Worm (Caenorhabditis elegans) whole organism, young adult: Measurements from ENCODE around the gene lin-52.
A peak's percentile ranks its signal among the peaks of the same experiment; 100 is the strongest.

Experiments used
- B0035.1 ChIP-seq: sonication (generic microtip); optimal IDR thresholded peaks from 2 replicates; lab custom pipeline; 2016; ENCODE audit warnings: missing genetic modification characterization, mild to moderate bottlenecking, missing compliant biosample characterization, missing genotype, missing genetic modification reagents
- C17E4.6 ChIP-seq: fragments of 200-800 bp; sonication (Bioruptor generic); IDR thresholded peaks from 2 replicates; pipeline ENCODE4 v1.3.6; 2022; ENCODE audit warnings: missing genetic modification reagents, missing genetic modification characterization, missing compliant biosample characterization
- F22D6.2 ChIP-seq: sonication (generic microtip); optimal IDR thresholded peaks from 2 replicates; lab custom pipeline; 2016; ENCODE audit warnings: mild to moderate bottlenecking, missing genetic modification characterization, missing compliant biosample characterization
- F33H1.4 ChIP-seq: fragments of 200-800 bp; sonication (Bioruptor generic); IDR thresholded peaks from 2 replicates; pipeline ENCODE4 v1.3.6; 2022; ENCODE audit warnings: missing genetic modification reagents, missing genetic modification characterization, missing compliant biosample characterization
- K11D2.4 ChIP-seq: fragments of 200-800 bp; sonication (Bioruptor generic); IDR thresholded peaks from 2 replicates; pipeline ENCODE4 v1.3.6; 2022; ENCODE audit warnings: missing genetic modification reagents, missing genetic modification characterization, missing compliant biosample characterization
- K12H6.12 ChIP-seq: fragments of 200-800 bp; sonication (Bioruptor generic); optimal IDR thresholded peaks from 2 replicates; lab custom pipeline; 2018; ENCODE audit warnings: mild to moderate bottlenecking, missing genetic modification characterization, missing compliant biosample characterization
- T07F8.4 ChIP-seq: sonication (generic microtip); optimal IDR thresholded peaks from 2 replicates; lab custom pipeline; 2016; ENCODE audit warnings: mild to moderate bottlenecking, missing genetic modification characterization, moderate library complexity, missing compliant biosample characterization
- Y79H2A.3 ChIP-seq: fragments of 200-800 bp; sonication (Bioruptor generic); conservative IDR thresholded peaks from 2 replicates; pipeline ENCODE4 v1.3.6; 2022; ENCODE audit warnings: missing genetic modification reagents, missing genetic modification characterization, missing compliant biosample characterization
- Y95B8A.8 ChIP-seq: fragments of 200-800 bp; sonication (Bioruptor generic); IDR thresholded peaks from 2 replicates; pipeline ENCODE4 v1.3.6; 2022; ENCODE audit warnings: missing genetic modification reagents, missing genetic modification characterization, missing compliant biosample characterization
- ZK185.1 ChIP-seq: sonication (generic microtip); optimal IDR thresholded peaks from 2 replicates; lab custom pipeline; 2016; ENCODE audit warnings: mild to moderate bottlenecking, missing genetic modification characterization, missing compliant biosample characterization; ENCODE audit not compliant: poor library complexity, severe bottlenecking
- aptf-2 ChIP-seq: fragments of 200-800 bp; sonication (Bioruptor generic); conservative IDR thresholded peaks from 2 replicates; pipeline ENCODE4 v1.3.6; 2022; ENCODE audit warnings: missing genetic modification reagents, missing genetic modification characterization, missing compliant biosample characterization
- aptf-3 ChIP-seq: fragments of 200-800 bp; sonication (Bioruptor generic); IDR thresholded peaks from 2 replicates; pipeline ENCODE4 v1.3.6; 2022; ENCODE audit warnings: missing genetic modification characterization, missing compliant biosample characterization
- attf-3 ChIP-seq: fragments of 200-800 bp; sonication (Bioruptor generic); conservative IDR thresholded peaks from 2 replicates; pipeline ENCODE4 v1.3.6; 2022; ENCODE audit warnings: missing genetic modification reagents, missing genetic modification characterization, missing compliant biosample characterization
- attf-5 ChIP-seq: fragments of 200-800 bp; sonication (Bioruptor generic); optimal IDR thresholded peaks from 2 replicates; lab custom pipeline; 2018; ENCODE audit warnings: mild to moderate bottlenecking, missing genetic modification characterization, missing compliant biosample characterization
- bed-1 ChIP-seq: fragments of 200-800 bp; sonication (Bioruptor generic); IDR thresholded peaks from 2 replicates; pipeline ENCODE4 v1.3.6; 2022; ENCODE audit warnings: missing genetic modification reagents, missing genetic modification characterization, missing compliant biosample characterization
- bed-2 ChIP-seq: fragments of 200-800 bp; sonication (Bioruptor generic); IDR thresholded peaks from 2 replicates; pipeline ENCODE4 v1.3.6; 2022; ENCODE audit warnings: missing genetic modification reagents, missing genetic modification characterization, missing compliant biosample characterization
- ccch-3 ChIP-seq: fragments of 200-800 bp; sonication (Bioruptor generic); optimal IDR thresholded peaks from 2 replicates; lab custom pipeline; 2018; ENCODE audit warnings: mild to moderate bottlenecking, missing genetic modification characterization, missing compliant biosample characterization
- ceh-100 ChIP-seq: fragments of 200-800 bp; sonication (Bioruptor generic); IDR thresholded peaks from 2 replicates; pipeline ENCODE4 v1.3.6; 2022; ENCODE audit warnings: missing genetic modification reagents, missing genetic modification characterization, missing compliant biosample characterization
- ceh-27 ChIP-seq: fragments of 200-800 bp; sonication (Bioruptor generic); optimal IDR thresholded peaks from 2 replicates; lab custom pipeline; 2018; ENCODE audit warnings: mild to moderate bottlenecking, missing genetic modification characterization, moderate library complexity, missing compliant biosample characterization
- ceh-91 ChIP-seq: fragments of 200-800 bp; sonication (Bioruptor generic); IDR thresholded peaks from 2 replicates; pipeline ENCODE4 v1.3.6; 2022; ENCODE audit warnings: missing genetic modification reagents, missing genetic modification characterization, missing compliant biosample characterization
- chd-7 ChIP-seq: sonication (generic microtip); optimal IDR thresholded peaks from 2 replicates; lab custom pipeline; 2016; ENCODE audit warnings: mild to moderate bottlenecking, missing genetic modification characterization, moderate library complexity, missing compliant biosample characterization
- die-1 ChIP-seq: sonication (generic microtip); optimal IDR thresholded peaks from 2 replicates; lab custom pipeline; 2016; ENCODE audit warnings: missing genotype, mild to moderate bottlenecking, missing genetic modification characterization, missing compliant biosample characterization
- dpl-1 ChIP-seq: fragments of 150-350 bp; optimal IDR thresholded peaks from 2 replicates; lab custom pipeline; 2014; ENCODE audit warnings: missing biosample characterization, missing genetic modification reagents, missing genetic modification characterization
- efl-1 ChIP-seq: fragments of 150-350 bp; optimal IDR thresholded peaks from 2 replicates; lab custom pipeline; 2014; ENCODE audit warnings: missing biosample characterization, missing genetic modification reagents, missing genetic modification characterization
- egrh-3 ChIP-seq: fragments of 200-800 bp; sonication (Bioruptor generic); IDR thresholded peaks from 2 replicates; pipeline ENCODE4 v1.3.6; 2022; ENCODE audit warnings: missing genetic modification reagents, missing genetic modification characterization, missing compliant biosample characterization
- him-1 ChIP-seq: sonication (generic microtip); optimal IDR thresholded peaks from 2 replicates; lab custom pipeline; 2016; ENCODE audit warnings: missing genotype, missing genetic modification reagents, missing genetic modification characterization, missing compliant biosample characterization
- hmg-20 ChIP-seq: fragments of 200-800 bp; sonication (Bioruptor generic); IDR thresholded peaks from 2 replicates; pipeline ENCODE4 v1.3.6; 2022; ENCODE audit warnings: missing genetic modification reagents, missing genetic modification characterization, missing compliant biosample characterization
- hsf-1 ChIP-seq: fragments of 200-800 bp; sonication (Bioruptor generic); IDR thresholded peaks from 2 replicates; pipeline ENCODE4 v1.3.6; 2022; ENCODE audit warnings: missing genetic modification reagents, missing genetic modification characterization, missing compliant biosample characterization
- let-526 ChIP-seq: fragments of 200-800 bp; sonication (Bioruptor generic); IDR thresholded peaks from 2 replicates; pipeline ENCODE4 v1.3.6; 2022; ENCODE audit warnings: missing genetic modification reagents, missing genetic modification characterization, missing compliant biosample characterization
- let-607 ChIP-seq, 2 experiments: fragments of 200-800 bp in 1 of 2; sonication (Bioruptor generic) in 1 of 2; sonication (generic microtip) in 1 of 2; optimal IDR thresholded peaks; 2 replicates each; lab custom pipeline; 2016 to 2018; ENCODE audit warnings: mild to moderate bottlenecking in 2 of 2, missing compliant biosample characterization in 2 of 2, missing genetic modification characterization in 2 of 2, moderate library complexity in 2 of 2, missing genotype in 1 of 2
- lin-35 ChIP-seq, 3 experiments: fragments of 150-350 bp in 2 of 3; sonication (generic microtip) in 1 of 3; optimal IDR thresholded peaks; 2 replicates each; lab custom pipeline; 2014 to 2018; ENCODE audit warnings: missing biosample characterization in 3 of 3, missing genetic modification characterization in 3 of 3, missing genetic modification reagents in 3 of 3
- lin-40 ChIP-seq: sonication (generic microtip); optimal IDR thresholded peaks from 2 replicates; lab custom pipeline; 2016; ENCODE audit warnings: missing genetic modification characterization, mild to moderate bottlenecking, missing compliant biosample characterization, missing genotype, missing genetic modification reagents
- lir-1 ChIP-seq: fragments of 200-800 bp; sonication (Bioruptor generic); conservative IDR thresholded peaks from 2 replicates; pipeline ENCODE4 v1.3.6; 2022; ENCODE audit warnings: missing genetic modification reagents, missing genetic modification characterization, missing compliant biosample characterization
- lsl-1 ChIP-seq: fragments of 200-800 bp; sonication (Bioruptor generic); optimal IDR thresholded peaks from 2 replicates; lab custom pipeline; 2018; ENCODE audit warnings: mild to moderate bottlenecking, missing genetic modification characterization, moderate library complexity, missing compliant biosample characterization
- madf-10 ChIP-seq: sonication (generic microtip); optimal IDR thresholded peaks from 2 replicates; lab custom pipeline; 2016; ENCODE audit warnings: mild to moderate bottlenecking, missing genetic modification characterization, missing compliant biosample characterization
- madf-3 ChIP-seq: fragments of 200-800 bp; sonication (Bioruptor generic); IDR thresholded peaks from 2 replicates; pipeline ENCODE4 v1.3.6; 2022; ENCODE audit warnings: missing genetic modification reagents, missing genetic modification characterization, missing compliant biosample characterization
- madf-8 ChIP-seq: fragments of 200-800 bp; sonication (Bioruptor generic); conservative IDR thresholded peaks from 2 replicates; pipeline ENCODE4 v1.3.6; 2022; ENCODE audit warnings: missing genetic modification reagents, missing genetic modification characterization, missing compliant biosample characterization
- nfyb-1 ChIP-seq: fragments of 200-800 bp; sonication (Bioruptor generic); IDR thresholded peaks from 2 replicates; pipeline ENCODE4 v1.3.6; 2022; ENCODE audit warnings: missing genetic modification reagents, missing genetic modification characterization, missing compliant biosample characterization
- pbrm-1 ChIP-seq: fragments of 200-800 bp; sonication (Bioruptor generic); IDR thresholded peaks from 2 replicates; pipeline ENCODE4 v1.3.6; 2022; ENCODE audit warnings: missing genetic modification reagents, missing genetic modification characterization, missing compliant biosample characterization
- rcor-1 ChIP-seq: fragments of 200-800 bp; sonication (Bioruptor generic); IDR thresholded peaks from 2 replicates; pipeline ENCODE4 v1.3.6; 2022; ENCODE audit warnings: missing genetic modification reagents, missing genetic modification characterization, missing compliant biosample characterization
- rec-8 ChIP-seq, 2 experiments: sonication (generic microtip); optimal IDR thresholded peaks; 2 replicates each; lab custom pipeline; 2016; ENCODE audit warnings: mild to moderate bottlenecking in 2 of 2, missing genetic modification characterization in 2 of 2, missing genetic modification reagents in 2 of 2, missing genotype in 2 of 2, missing biosample characterization in 1 of 2, missing compliant biosample characterization in 1 of 2, moderate library complexity in 1 of 2
- sdz-38 ChIP-seq: sonication (generic microtip); optimal IDR thresholded peaks from 2 replicates; lab custom pipeline; 2016; ENCODE audit warnings: missing genotype, missing genetic modification characterization, missing compliant biosample characterization
- somi-1 ChIP-seq: fragments of 200-800 bp; sonication (Bioruptor generic); optimal IDR thresholded peaks from 2 replicates; lab custom pipeline; 2018; ENCODE audit warnings: mild to moderate bottlenecking, missing genetic modification characterization, missing compliant biosample characterization
- tlf-1 ChIP-seq: fragments of 200-800 bp; sonication (Bioruptor generic); optimal IDR thresholded peaks from 2 replicates; lab custom pipeline; 2018; ENCODE audit warnings: mild to moderate bottlenecking, missing genetic modification characterization, missing compliant biosample characterization
- xnd-1 ChIP-seq: sonication (generic microtip); optimal IDR thresholded peaks from 2 replicates; lab custom pipeline; 2016; ENCODE audit warnings: missing genotype, missing genetic modification reagents, missing genetic modification characterization, missing compliant biosample characterization
- ztf-28 ChIP-seq: fragments of 200-800 bp; sonication (Bioruptor generic); IDR thresholded peaks from 2 replicates; pipeline ENCODE4 v1.3.6; 2022; ENCODE audit warnings: missing genetic modification reagents, missing genetic modification characterization, missing compliant biosample characterization

lin-52 gene

DNA sequence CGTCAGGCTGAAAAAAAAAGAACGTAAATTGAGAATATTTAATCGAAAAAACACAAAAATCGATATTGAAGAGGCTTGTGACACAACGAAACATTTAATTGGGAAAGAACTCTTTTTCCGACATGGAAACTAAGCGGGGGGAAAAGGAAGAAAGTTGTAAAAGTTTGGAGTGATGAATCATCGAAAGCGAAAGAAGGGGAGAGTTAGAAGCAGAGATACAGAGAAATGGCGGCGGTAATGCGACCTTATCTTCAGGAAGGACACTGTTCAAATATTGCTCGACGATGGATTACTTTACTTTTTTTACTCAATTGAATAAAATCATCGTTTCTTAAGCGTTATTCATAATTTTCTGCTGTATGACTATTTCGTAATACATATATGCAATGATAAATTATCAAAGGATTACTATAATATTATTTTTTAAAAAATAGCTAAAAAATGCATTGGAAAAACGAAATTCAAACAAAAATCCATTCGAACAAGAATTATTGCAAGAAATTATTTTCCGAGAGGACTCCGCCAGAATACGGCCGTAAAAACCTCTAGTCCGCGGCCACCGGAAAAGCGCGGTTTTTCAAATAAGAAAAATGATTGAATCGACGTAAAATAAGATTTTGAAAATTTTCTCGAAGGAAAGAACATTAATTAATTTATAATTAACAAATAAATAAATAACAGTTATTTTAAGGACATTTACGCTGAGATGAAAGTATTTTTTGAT, 43.4 kb upstream of the lin-52 start, which contains the start of gene dhhc-4:
Gene dhhc-4 (minus strand): TSS at position 13 of the 724 bp plus-strand sequence.
- TF ChIP-seq Y79H2A.3 (GFP tag; lab: Robert Waterston, UW) = no peak
- TF ChIP-seq ccch-3 (GFP tag; lab: Kevin White, UChicago) = peak; percentile 45
- TF ChIP-seq lsl-1 (GFP tag; lab: Kevin White, UChicago) = peak; percentile 45
- 0 out of 2 replicates have a peak, but pooled peaks have one; percentile 53 for TF ChIP-seq aptf-2 (GFP tag; lab: Robert Waterston, UW)
- TF ChIP-seq lin-40 (tag; lab: Kevin White, UChicago) = peak; percentile 55
- TF ChIP-seq ceh-27 (GFP tag; lab: Kevin White, UChicago) = peak; percentile 82
- TF ChIP-seq rcor-1 (GFP tag; lab: Robert Waterston, UW) = 0 out of 2 replicates have a peak, but pooled peaks have one; percentile 41
- TF ChIP-seq die-1 (tag; lab: Kevin White, UChicago) = no peak
- TF ChIP-seq F22D6.2 (tag; lab: Kevin White, UChicago) = peak; percentile 9
- TF ChIP-seq let-526 (GFP tag; lab: Robert Waterston, UW) = no peak
- TF ChIP-seq xnd-1 = peak; percentile 43
- peak; percentile 42 for TF ChIP-seq K12H6.12 (tag; lab: Kevin White, UChicago)
- peak; percentile 88 for TF ChIP-seq ZK185.1 (tag; lab: Kevin White, UChicago)
- peak in 1 of 2 experiments; percentile 56 for TF ChIP-seq rec-8 (tag; optimal IDR thresholded peaks at IDR 0.05; lab: Kevin White, UChicago)
- peak; percentile 44 for TF ChIP-seq tlf-1
- peak; percentile 45; the same call in 1 of the 2 replicates for TF ChIP-seq bed-2 (GFP tag; lab: Robert Waterston, UW)
- peak; percentile 33; the same call in 1 of the 2 replicates for TF ChIP-seq ceh-100 (GFP tag; lab: Robert Waterston, UW)
- peak; percentile 50 for TF ChIP-seq lir-1 (GFP tag; lab: Robert Waterston, UW)
- TF ChIP-seq nfyb-1 (GFP tag; lab: Robert Waterston, UW) = no peak
- TF ChIP-seq sdz-38 (tag; lab: Kevin White, UChicago) = no peak
- TF ChIP-seq bed-1 = no peak
- no peak for TF ChIP-seq attf-3 (GFP tag; lab: Robert Waterston, UW)
- TF ChIP-seq dpl-1 (GFP tag; lab: Kevin White, UChicago) = peak; percentile 59
- TF ChIP-seq let-607 (tag; optimal IDR thresholded peaks at IDR 0.05; lab: Kevin White, UChicago) = peak in 1 of 2 experiments; percentile 71
- TF ChIP-seq efl-1 (GFP tag; lab: Kevin White, UChicago) = peak; percentile 53
- peak; percentile 62 for TF ChIP-seq madf-10 (tag; lab: Kevin White, UChicago)
- peak; percentile 46; the same call in 1 of the 2 replicates for TF ChIP-seq hmg-20 (GFP tag; lab: Robert Waterston, UW)
- no peak for TF ChIP-seq ztf-28 (GFP tag; lab: Robert Waterston, UW)
- TF ChIP-seq pbrm-1 (GFP tag; lab: Robert Waterston, UW) = no peak
- TF ChIP-seq T07F8.4 = peak; percentile 9
- TF ChIP-seq ceh-91 (GFP tag; lab: Robert Waterston, UW) = no peak
- peak in 1 of 3 experiments; percentile 89 for TF ChIP-seq lin-35 (GFP tag; optimal IDR thresholded peaks at IDR 0.05; lab: Kevin White, UChicago)
- TF ChIP-seq F33H1.4 (GFP tag; lab: Robert Waterston, UW) = peak; percentile 53
- TF ChIP-seq madf-3 (GFP tag; lab: Robert Waterston, UW) = 0 out of 2 replicates have a peak, but pooled peaks have one; percentile 40
- 0 out of 2 replicates have a peak, but pooled peaks have one; percentile 56 for TF ChIP-seq hsf-1 (GFP tag; lab: Robert Waterston, UW)
- no peak for TF ChIP-seq C17E4.6 (GFP tag; lab: Robert Waterston, UW)
- TF ChIP-seq madf-8 (GFP tag; lab: Robert Waterston, UW) = peak; percentile 37; the same call in 1 of the 2 replicates
- no peak for TF ChIP-seq aptf-3 (GFP tag; lab: Robert Waterston, UW)
- TF ChIP-seq B0035.1 (tag; lab: Kevin White, UChicago) = no peak
- TF ChIP-seq him-1 (tag; lab: Kevin White, UChicago) = no peak
- TF ChIP-seq somi-1 = no peak
- no peak for TF ChIP-seq attf-5 (GFP tag; lab: Kevin White, UChicago)
- peak; percentile 58; the same call in 1 of the 2 replicates for TF ChIP-seq K11D2.4
- no peak for TF ChIP-seq Y95B8A.8
- no peak for TF ChIP-seq egrh-3 (GFP tag; lab: Robert Waterston, UW)
- TF ChIP-seq chd-7 (tag; lab: Kevin White, UChicago) = no peak
